Worm (Caenorhabditis elegans) whole organism, late embryonic: ENCODE measurements around the gene rcat-1.

Experiments used
- C08G9.2 ChIP-seq: sonication (generic microtip); optimal IDR thresholded peaks from 2 replicates; lab custom pipeline; 2016; ENCODE audit warnings: mild to moderate bottlenecking, missing genetic modification characterization, moderate library complexity, missing compliant biosample characterization
- C38D4.7 ChIP-seq: fragments of 200-800 bp; sonication (Bioruptor generic); optimal IDR thresholded peaks from 2 replicates; lab custom pipeline; 2018; ENCODE audit warnings: mild to moderate bottlenecking, missing genetic modification characterization, moderate library complexity, missing compliant biosample characterization
- F13H6.1 ChIP-seq: sonication (generic microtip); optimal IDR thresholded peaks from 2 replicates; lab custom pipeline; 2016; ENCODE audit warnings: missing genetic modification characterization, missing compliant biosample characterization
- Y22D7AL.16 ChIP-seq: sonication (generic microtip); optimal IDR thresholded peaks from 2 replicates; lab custom pipeline; 2016; ENCODE audit warnings: missing genetic modification characterization, missing compliant biosample characterization
- ama-1 ChIP-seq: fragments of 150-350 bp; optimal IDR thresholded peaks from 2 replicates; lab custom pipeline; 2014
- ceh-22 ChIP-seq: sonication (generic microtip); optimal IDR thresholded peaks from 2 replicates; lab custom pipeline; 2017; ENCODE audit warnings: missing biosample characterization, missing genetic modification characterization
- ceh-24 ChIP-seq: sonication (generic microtip); optimal IDR thresholded peaks from 2 replicates; lab custom pipeline; 2016; ENCODE audit warnings: mild to moderate bottlenecking, missing genetic modification characterization, missing compliant biosample characterization
- ceh-30 ChIP-seq: fragments of 150-350 bp; optimal IDR thresholded peaks from 2 replicates; lab custom pipeline; 2014; ENCODE audit warnings: missing biosample characterization, missing genetic modification characterization
- ceh-31 ChIP-seq: sonication (generic microtip); optimal IDR thresholded peaks from 2 replicates; lab custom pipeline; 2016; ENCODE audit warnings: missing genetic modification characterization, missing compliant biosample characterization
- ceh-34 ChIP-seq: sonication (generic microtip); optimal IDR thresholded peaks from 2 replicates; lab custom pipeline; 2016; ENCODE audit warnings: mild to moderate bottlenecking, missing genetic modification characterization, missing compliant biosample characterization
- ceh-45 ChIP-seq: fragments of 200-800 bp; sonication (Bioruptor generic); IDR thresholded peaks from 2 replicates; pipeline ENCODE4 v1.3.6; 2022; ENCODE audit warnings: missing genetic modification reagents, missing genetic modification characterization, missing compliant biosample characterization
- ceh-48 ChIP-seq: sonication (generic microtip); optimal IDR thresholded peaks from 2 replicates; lab custom pipeline; 2016; ENCODE audit warnings: missing genetic modification characterization, inconsistent platforms, missing compliant biosample characterization
- ceh-6 ChIP-seq: fragments of 200-800 bp; sonication (Bioruptor generic); optimal IDR thresholded peaks from 2 replicates; lab custom pipeline; 2018; ENCODE audit warnings: mild to moderate bottlenecking, missing genetic modification characterization, missing compliant biosample characterization
- che-1 ChIP-seq: sonication (generic microtip); optimal IDR thresholded peaks from 2 replicates; lab custom pipeline; 2016; ENCODE audit warnings: mild to moderate bottlenecking, missing genetic modification characterization, missing compliant biosample characterization
- dmd-4 ChIP-seq: sonication (generic microtip); optimal IDR thresholded peaks from 2 replicates; lab custom pipeline; 2016; ENCODE audit warnings: borderline replicate concordance, missing genetic modification characterization, missing compliant biosample characterization
- elt-4 ChIP-seq: sonication (generic microtip); optimal IDR thresholded peaks from 2 replicates; lab custom pipeline; 2016; ENCODE audit warnings: missing genetic modification characterization, missing compliant biosample characterization
- ets-4 ChIP-seq: sonication (generic microtip); optimal IDR thresholded peaks from 2 replicates; lab custom pipeline; 2016; ENCODE audit warnings: missing genetic modification characterization, missing compliant biosample characterization
- eyg-1 ChIP-seq: sonication (generic microtip); optimal IDR thresholded peaks from 2 replicates; lab custom pipeline; 2016; ENCODE audit warnings: missing genotype, missing genetic modification characterization, missing compliant biosample characterization
- fax-1 ChIP-seq: sonication (generic microtip); optimal IDR thresholded peaks from 2 replicates; lab custom pipeline; 2016; ENCODE audit warnings: missing genotype, missing genetic modification characterization, missing compliant biosample characterization
- fkh-6 ChIP-seq: sonication (generic microtip); optimal IDR thresholded peaks from 2 replicates; lab custom pipeline; 2016; ENCODE audit warnings: missing genetic modification characterization, missing compliant biosample characterization
- gmeb-2 ChIP-seq: sonication (generic microtip); optimal IDR thresholded peaks from 2 replicates; lab custom pipeline; 2016; ENCODE audit warnings: missing genetic modification characterization, inconsistent platforms, missing compliant biosample characterization
- hlh-13 ChIP-seq: fragments of 200-800 bp; sonication (Bioruptor generic); optimal IDR thresholded peaks from 2 replicates; lab custom pipeline; 2018; ENCODE audit warnings: mild to moderate bottlenecking, missing genetic modification characterization, missing compliant biosample characterization
- hlh-15 ChIP-seq: sonication (generic microtip); optimal IDR thresholded peaks from 2 replicates; lab custom pipeline; 2016; ENCODE audit warnings: missing genetic modification characterization, missing compliant biosample characterization
- lim-6 ChIP-seq: sonication (generic microtip); optimal IDR thresholded peaks from 2 replicates; lab custom pipeline; 2016; ENCODE audit warnings: missing genetic modification characterization, missing compliant biosample characterization
- lin-11 ChIP-seq: fragments of 200-800 bp; sonication (Bioruptor generic); optimal IDR thresholded peaks from 2 replicates; lab custom pipeline; 2018; ENCODE audit warnings: mild to moderate bottlenecking, missing genetic modification characterization, missing compliant biosample characterization
- madf-2 ChIP-seq: sonication (generic microtip); optimal IDR thresholded peaks from 2 replicates; lab custom pipeline; 2017; ENCODE audit warnings: missing genetic modification characterization, missing compliant biosample characterization
- mec-3 ChIP-seq: sonication (generic microtip); optimal IDR thresholded peaks from 2 replicates; lab custom pipeline; 2016; ENCODE audit warnings: borderline replicate concordance, missing genetic modification characterization, missing compliant biosample characterization
- nfya-1 ChIP-seq: sonication (generic microtip); optimal IDR thresholded peaks from 2 replicates; lab custom pipeline; 2017; ENCODE audit warnings: missing genetic modification characterization, mild to moderate bottlenecking, missing compliant biosample characterization, antibody characterized with exemption, moderate library complexity
- nhr-11 ChIP-seq: fragments of 150-350 bp; optimal IDR thresholded peaks from 2 replicates; lab custom pipeline; 2014; ENCODE audit warnings: missing biosample characterization, missing genetic modification characterization
- npax-4 ChIP-seq: sonication (generic microtip); optimal IDR thresholded peaks from 2 replicates; lab custom pipeline; 2016; ENCODE audit warnings: missing genetic modification characterization, missing compliant biosample characterization
- odd-2 ChIP-seq: sonication (generic microtip); optimal IDR thresholded peaks from 2 replicates; lab custom pipeline; 2017; ENCODE audit warnings: antibody characterized with exemption, mild to moderate bottlenecking, missing genetic modification characterization, missing compliant biosample characterization
- pag-3 ChIP-seq: sonication (generic microtip); optimal IDR thresholded peaks from 2 replicates; lab custom pipeline; 2016; ENCODE audit warnings: missing compliant biosample characterization, missing genetic modification characterization, borderline replicate concordance
- pha-2 ChIP-seq: sonication (generic microtip); optimal IDR thresholded peaks from 2 replicates; lab custom pipeline; 2017; ENCODE audit warnings: mild to moderate bottlenecking, missing genetic modification characterization, missing compliant biosample characterization
- pqm-1 ChIP-seq: sonication (generic microtip); optimal IDR thresholded peaks from 2 replicates; lab custom pipeline; 2016; ENCODE audit warnings: missing genetic modification characterization, missing compliant biosample characterization
- pros-1 ChIP-seq: fragments of 150-350 bp; optimal IDR thresholded peaks from 2 replicates; lab custom pipeline; 2014; ENCODE audit warnings: missing biosample characterization, missing genetic modification reagents, missing genetic modification characterization
- rnt-1 ChIP-seq: sonication (generic microtip); optimal IDR thresholded peaks from 2 replicates; lab custom pipeline; 2016; ENCODE audit warnings: missing genetic modification characterization, missing compliant biosample characterization
- sox-2 ChIP-seq: fragments of 200-800 bp; sonication (Bioruptor generic); IDR thresholded peaks from 2 replicates; pipeline ENCODE4 v1.3.6; 2022; ENCODE audit warnings: missing genetic modification reagents, missing genetic modification characterization, missing compliant biosample characterization
- tbx-7 ChIP-seq: sonication (generic microtip); optimal IDR thresholded peaks from 2 replicates; lab custom pipeline; 2016; ENCODE audit warnings: missing genotype, missing genetic modification characterization, missing compliant biosample characterization
- unc-3 ChIP-seq, 2 experiments: fragments of 200-800 bp in 1 of 2; sonication (Bioruptor generic) in 1 of 2; sonication (generic microtip) in 1 of 2; conservative IDR thresholded peaks in 1 of 2; optimal IDR thresholded peaks in 1 of 2; 2 replicates each; pipeline versions ENCODE4 v1.3.6 to Lab custom; 2016 to 2022; ENCODE audit warnings: missing compliant biosample characterization in 2 of 2, missing genetic modification characterization in 2 of 2, missing genetic modification reagents in 1 of 2
- unc-42 ChIP-seq: sonication (generic microtip); optimal IDR thresholded peaks from 2 replicates; lab custom pipeline; 2016; ENCODE audit warnings: missing genotype, missing genetic modification characterization, missing compliant biosample characterization
- unc-55 ChIP-seq: sonication (generic microtip); optimal IDR thresholded peaks from 2 replicates; lab custom pipeline; 2017; ENCODE audit warnings: missing biosample characterization, missing genetic modification reagents, missing genetic modification characterization
- unc-86 ChIP-seq: sonication (generic microtip); optimal IDR thresholded peaks from 2 replicates; lab custom pipeline; 2016; ENCODE audit warnings: missing genetic modification characterization, missing compliant biosample characterization

rcat-1 gene

DNA sequence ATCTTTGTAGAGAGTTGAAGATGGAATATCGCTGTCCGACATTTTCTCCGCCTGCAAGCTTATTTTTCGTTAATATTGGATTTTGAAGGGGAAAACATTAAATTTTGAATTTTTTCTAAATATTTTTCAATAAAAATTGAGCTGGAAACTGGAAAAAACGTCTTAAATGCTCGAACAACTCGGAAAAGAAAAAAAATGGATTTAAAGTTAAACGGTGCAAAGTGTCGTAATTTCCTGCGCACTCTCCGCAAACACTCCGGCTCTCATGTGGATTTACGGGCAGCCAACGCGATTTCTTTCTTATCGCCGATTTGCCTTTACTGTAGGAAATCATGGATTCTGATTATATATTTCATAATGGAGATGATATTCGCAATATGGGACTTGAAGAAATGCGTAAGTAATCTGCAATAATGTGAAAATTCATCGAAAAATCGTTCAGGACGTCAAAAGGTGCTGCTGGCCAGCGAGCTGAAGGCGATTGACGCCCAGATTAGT, 14.9 kb downstream of the rcat-1 start, which contains the start of the genes fnta-1 and cogc-8 (continued):
- TF ChIP-seq odd-2 (tag; lab: Kevin White, UChicago) (no peak), pqm-1 (tag; lab: Kevin White, UChicago) (no peak), unc-3 (GFP tag; conservative IDR thresholded peaks at IDR 0.05; lab: Robert Waterston, UW) (no peak), unc-3 (tag; optimal IDR thresholded peaks at IDR 0.05; lab: Kevin White, UChicago) (no peak), sox-2 (GFP tag; lab: Robert Waterston, UW) (no peak)

DNA sequence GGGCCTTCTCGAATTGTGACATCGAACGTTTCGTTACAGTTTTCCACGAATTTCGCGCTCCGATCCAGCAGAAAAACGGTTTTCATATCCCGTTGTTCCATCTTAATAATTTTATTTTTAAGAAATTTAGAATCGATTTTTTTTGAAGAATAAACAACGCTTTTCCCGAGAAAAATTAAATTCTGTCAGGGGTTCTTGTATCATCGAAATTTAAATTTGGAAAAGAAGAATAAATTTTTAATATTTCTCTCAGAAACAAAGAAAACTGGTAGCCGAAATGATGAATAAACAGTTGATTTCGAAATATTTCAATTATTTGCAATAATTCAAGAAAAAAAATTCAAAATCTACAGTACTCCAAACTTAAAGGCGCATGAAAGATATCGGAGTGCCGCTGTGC, 17.9 kb downstream of the rcat-1 start, which contains the start of gene ints-13:
ints-13 (minus strand) TSS at position 101 of the 400 bp plus-strand sequence.
- TF ChIP-seq sox-2 (GFP tag; lab: Robert Waterston, UW) (no peak), ceh-24 (tag; lab: Kevin White, UChicago) (no peak), nhr-11 (tag; lab: Kevin White, UChicago) (no peak), mec-3 (tag; lab: Kevin White, UChicago) (no peak), fkh-6 (tag; lab: Kevin White, UChicago) (no peak), lin-11 (tag; lab: Kevin White, UChicago) (no peak), eyg-1 (tag; lab: Kevin White, UChicago) (no peak), pqm-1 (tag; lab: Kevin White, UChicago) (no peak), odd-2 (tag; lab: Kevin White, UChicago) (no peak)

DNA sequence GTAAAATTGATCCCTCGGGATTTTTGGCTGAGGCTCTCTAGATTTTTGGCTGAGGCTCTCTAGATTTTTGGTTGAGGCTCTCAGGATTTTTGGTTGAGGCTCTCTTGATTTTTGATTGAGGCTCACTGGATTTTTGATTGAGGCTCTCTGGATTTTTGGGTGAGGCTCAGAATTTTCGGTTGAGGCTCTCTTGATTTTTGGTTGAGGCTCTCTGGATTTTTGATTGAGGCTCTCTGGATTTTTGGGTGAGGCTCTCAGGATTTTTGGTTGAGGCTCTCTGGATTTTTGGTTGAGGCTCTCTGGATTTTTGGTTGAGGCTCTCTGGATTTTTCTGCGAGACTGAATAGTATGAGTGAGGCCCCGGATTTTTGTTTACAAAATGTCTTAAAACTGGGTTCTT, 19.1 kb downstream of the rcat-1 start:
- no peak for TF ChIP-seq tbx-7 (tag; lab: Kevin White, UChicago)
- no peak for TF ChIP-seq nhr-11 (tag; lab: Kevin White, UChicago)
- no peak for TF ChIP-seq rnt-1 (tag; lab: Kevin White, UChicago)
- no peak for TF ChIP-seq eyg-1 (tag; lab: Kevin White, UChicago)
- no peak for TF ChIP-seq C38D4.7
- TF ChIP-seq ceh-22, result no peak
- TF ChIP-seq unc-86 (tag; lab: Kevin White, UChicago), result no peak
- no peak for TF ChIP-seq hlh-13 (GFP tag; lab: Kevin White, UChicago)
- TF ChIP-seq madf-2, result no peak
- no peak for TF ChIP-seq unc-42
- TF ChIP-seq lin-11 (tag; lab: Kevin White, UChicago), result no peak
- no peak for TF ChIP-seq C08G9.2 (tag; lab: Kevin White, UChicago)
- no peak for TF ChIP-seq ama-1 (lab: Kevin White, UChicago)
- no peak for TF ChIP-seq che-1 (tag; lab: Kevin White, UChicago)

DNA sequence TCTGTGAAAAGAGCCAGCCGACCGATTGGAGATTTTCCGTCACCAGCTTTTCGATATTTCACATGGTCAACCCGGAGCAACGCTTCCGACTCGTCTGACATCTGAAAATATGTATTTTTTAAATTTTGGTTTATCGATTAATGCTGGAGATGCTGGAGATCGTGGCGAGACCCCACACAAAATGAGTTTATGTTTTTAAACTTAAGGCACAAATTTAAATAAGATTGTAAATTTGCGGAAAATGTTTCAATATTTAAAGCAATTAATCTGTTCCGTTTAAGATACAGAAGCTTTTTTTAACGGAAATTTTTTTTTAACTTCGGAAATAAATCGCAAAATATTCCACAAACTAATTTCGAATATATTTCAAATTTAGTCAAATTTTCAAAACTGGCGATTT, 23.6 kb downstream of the rcat-1 start, which contains the start of gene gtf-2H1:
gtf-2H1 (minus strand) TSS at position 101 of the 400 bp plus-strand sequence.
- TF ChIP-seq ceh-48 (tag; lab: Kevin White, UChicago), result no peak
- TF ChIP-seq dmd-4, result no peak
- TF ChIP-seq eyg-1 (tag; lab: Kevin White, UChicago), result no peak
- no peak for TF ChIP-seq odd-2 (tag; lab: Kevin White, UChicago)
- no peak for TF ChIP-seq nhr-11 (tag; lab: Kevin White, UChicago)
- no peak for TF ChIP-seq hlh-13 (GFP tag; lab: Kevin White, UChicago)
- no peak for TF ChIP-seq ceh-22
- TF ChIP-seq elt-4 (tag; lab: Kevin White, UChicago), result no peak
- TF ChIP-seq unc-42, result no peak
- TF ChIP-seq ceh-45 (GFP tag; lab: Robert Waterston, UW), result no peak
- no peak for TF ChIP-seq pros-1
- no peak for TF ChIP-seq ets-4 (tag; lab: Kevin White, UChicago)
- TF ChIP-seq pag-3 (tag; lab: Kevin White, UChicago), result no peak
- no peak for TF ChIP-seq ceh-6
- TF ChIP-seq pha-2 (tag; lab: Kevin White, UChicago), result no peak
- TF ChIP-seq gmeb-2 (tag; lab: Kevin White, UChicago), result no peak

DNA sequence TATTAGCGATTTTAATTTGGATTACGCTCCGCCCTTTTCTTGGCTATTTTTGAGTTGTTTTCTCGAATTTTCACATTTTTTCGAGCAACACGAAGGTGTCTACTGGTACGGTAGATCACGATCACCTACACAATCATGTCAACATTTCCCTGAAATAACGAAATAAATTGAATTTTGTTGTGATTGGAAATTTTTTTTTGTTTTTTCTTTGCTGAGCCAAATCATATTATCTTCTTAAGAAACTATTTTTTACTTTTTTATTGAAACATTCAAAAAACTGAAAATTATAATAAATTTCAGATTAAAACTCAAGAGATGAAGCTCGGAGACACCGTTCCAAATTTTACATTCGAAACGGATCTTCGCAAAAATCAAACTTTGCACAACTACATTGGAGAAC, 37.0 kb downstream of the rcat-1 start, which contains the start of gene prdx-6:
prdx-6 (plus strand) TSS at position 301 of the 400 bp plus-strand sequence.
- TF ChIP-seq unc-86 (tag; lab: Kevin White, UChicago), result no peak
- TF ChIP-seq ama-1 (lab: Kevin White, UChicago), result no peak
- no peak for TF ChIP-seq C38D4.7
- no peak for TF ChIP-seq ceh-30 (tag; lab: Kevin White, UChicago)
- no peak for TF ChIP-seq ceh-31 (tag; lab: Kevin White, UChicago)
- no peak for TF ChIP-seq pqm-1 (tag; lab: Kevin White, UChicago)
- no peak for TF ChIP-seq F13H6.1 (tag; lab: Kevin White, UChicago)
- no peak for TF ChIP-seq ceh-34 (tag; lab: Kevin White, UChicago)
- no peak for TF ChIP-seq unc-55 (GFP tag; lab: Kevin White, UChicago)
- no peak for TF ChIP-seq hlh-13 (GFP tag; lab: Kevin White, UChicago)
- TF ChIP-seq odd-2 (tag; lab: Kevin White, UChicago), result no peak
- TF ChIP-seq hlh-15 (tag; lab: Kevin White, UChicago), result no peak
- no peak for TF ChIP-seq nhr-11 (tag; lab: Kevin White, UChicago)
- TF ChIP-seq npax-4 (tag; lab: Kevin White, UChicago), result no peak
- TF ChIP-seq nfya-1, result no peak
- no peak for TF ChIP-seq fax-1
- no peak for TF ChIP-seq Y22D7AL.16 (tag; lab: Kevin White, UChicago)
- no peak for TF ChIP-seq lim-6
